Fruit fly (Drosophila melanogaster) whole organism, pupa: Measurements from ENCODE around the gene Pex10.

Source experiments
- CG14655 ChIP-seq: fragments of 200-800 bp; sonication (Bioruptor generic); optimal IDR thresholded peaks from 3 replicates; lab custom pipeline; 2017; ENCODE audit warnings: mild to moderate bottlenecking, missing biosample characterization, missing genetic modification reagents, missing genetic modification characterization
- CG15710 ChIP-seq: fragments of 200-800 bp; sonication (Bioruptor generic); optimal IDR thresholded peaks from 2 replicates; lab custom pipeline; 2018; ENCODE audit warnings: missing biosample characterization, mild to moderate bottlenecking, missing genetic modification characterization, moderate library complexity
- CG34367 ChIP-seq: fragments of 200-800 bp; sonication (Bioruptor generic); optimal IDR thresholded peaks from 2 replicates; lab custom pipeline; 2018; ENCODE audit warnings: missing biosample characterization, mild to moderate bottlenecking, missing genetic modification characterization
- CG8159 ChIP-seq: fragments of 200-800 bp; sonication (Bioruptor generic); optimal IDR thresholded peaks from 3 replicates; lab custom pipeline; 2018; ENCODE audit warnings: missing biosample characterization, mild to moderate bottlenecking, missing genetic modification characterization, moderate library complexity
- CG8301 ChIP-seq: fragments of 200-800 bp; sonication (Bioruptor generic); optimal IDR thresholded peaks from 2 replicates; lab custom pipeline; 2018; ENCODE audit warnings: missing biosample characterization, mild to moderate bottlenecking, missing genetic modification characterization
- CG9948 ChIP-seq: fragments of 200-800 bp; sonication (Bioruptor generic); optimal IDR thresholded peaks from 2 replicates; lab custom pipeline; 2018; ENCODE audit warnings: missing biosample characterization, mild to moderate bottlenecking, missing genetic modification characterization, moderate library complexity
- EcR ChIP-seq: fragments of 200-800 bp; sonication (Bioruptor generic); optimal IDR thresholded peaks from 3 replicates; lab custom pipeline; 2019; ENCODE audit warnings: missing biosample characterization, missing genetic modification characterization, mild to moderate bottlenecking, moderate library complexity, missing genetic modification reagents
- Snoo ChIP-seq: fragments of 200-800 bp; sonication (Bioruptor generic); optimal IDR thresholded peaks from 3 replicates; lab custom pipeline; 2017; ENCODE audit warnings: missing biosample characterization, mild to moderate bottlenecking, missing genetic modification characterization, inconsistent platforms
- fd96Ca ChIP-seq: fragments of 200-800 bp; sonication (Bioruptor generic); IDR thresholded peaks from 3 replicates; pipeline ENCODE4 v1.3.6; 2022; ENCODE audit warnings: missing biosample characterization, missing genetic modification characterization
- rn ChIP-seq: fragments of 200-800 bp; sonication (Bioruptor generic); IDR thresholded peaks from 2 replicates; pipeline ENCODE4 v1.3.6; 2022; ENCODE audit warnings: missing biosample characterization, missing genetic modification characterization

DNA sequence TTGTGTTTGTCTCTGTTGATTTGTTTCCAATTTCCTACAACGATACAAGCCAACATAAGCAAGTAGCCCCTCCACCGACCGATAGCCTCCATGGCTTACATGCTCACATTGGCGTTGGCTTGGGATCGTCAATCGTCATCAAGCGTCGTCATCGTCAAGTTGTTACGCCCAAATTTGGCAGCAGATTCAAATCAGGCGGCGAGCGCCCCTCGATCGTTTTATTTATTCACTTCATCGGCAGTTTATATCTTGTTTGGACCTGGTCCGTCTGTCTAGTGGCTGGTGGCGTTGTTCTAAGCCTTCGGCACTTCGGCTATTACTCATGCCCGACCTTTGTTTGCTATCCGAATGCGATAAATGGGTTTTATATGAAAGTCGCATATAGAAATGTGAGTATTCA is 32.2 kb downstream of the Pex10 start:
- no peak for TF ChIP-seq EcR (GFP tag; lab: Kevin White, UChicago)
- TF ChIP-seq CG14655 (GFP tag; lab: Kevin White, UChicago): no peak
- TF ChIP-seq CG8301 (tag; lab: Kevin White, UChicago): no peak
- TF ChIP-seq rn: no peak
- TF ChIP-seq Snoo (tag; lab: Kevin White, UChicago): no peak
- TF ChIP-seq CG15710 (tag; lab: Kevin White, UChicago): no peak
- TF ChIP-seq CG8159 (tag; lab: Kevin White, UChicago): no peak
- TF ChIP-seq fd96Ca (GFP tag; lab: Robert Waterston, UW): no peak
- TF ChIP-seq CG34367 (tag; lab: Kevin White, UChicago): no peak
- no peak for TF ChIP-seq CG9948 (tag; lab: Kevin White, UChicago)
